Worm (Caenorhabditis elegans) whole organism, L1 larva: ENCODE results near the gene C05C12.1.

ENCODE experiments used
- lin-35 ChIP-seq, 2 experiments: fragments of 150-350 bp; optimal IDR thresholded peaks; 2 replicates each; lab custom pipeline; 2014; ENCODE audit warnings: missing biosample characterization in 2 of 2, missing genetic modification characterization in 2 of 2, missing genetic modification reagents in 2 of 2
- nhr-12 ChIP-seq: sonication (generic microtip); optimal IDR thresholded peaks from 2 replicates; lab custom pipeline; 2017; ENCODE audit warnings: missing biosample characterization, missing genetic modification characterization

DNA sequence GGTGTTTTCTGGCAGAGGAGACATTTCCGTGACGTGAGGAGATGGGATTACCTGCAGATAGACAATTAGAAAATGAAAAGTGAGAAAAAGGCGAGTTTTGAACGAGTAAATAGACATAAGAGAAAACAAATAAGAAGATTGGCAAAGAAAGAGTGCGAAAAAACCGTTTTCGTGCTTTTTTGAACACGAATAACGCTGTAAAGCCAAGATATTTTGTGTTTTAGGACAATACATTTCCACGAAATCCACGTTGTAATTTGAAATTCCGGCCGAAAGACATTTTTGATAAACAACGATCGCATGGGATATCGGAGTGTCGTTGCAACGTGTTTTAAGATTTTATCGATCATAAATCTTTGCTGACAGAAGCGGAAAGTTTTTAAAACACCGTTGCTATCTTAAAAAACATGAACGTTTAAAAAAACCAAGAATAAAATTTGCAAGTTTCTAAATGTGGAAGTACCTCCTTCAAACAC is 43.0 kb upstream of the C05C12.1 start, which contains the start of gene adk-1:
- TF ChIP-seq nhr-12, result no peak
- peak; percentile 12 to 68 for TF ChIP-seq lin-35 (GFP tag; optimal IDR thresholded peaks at IDR 0.05; lab: Kevin White, UChicago)
